Worm (Caenorhabditis elegans): Measurements from ENCODE around the gene adm-4.

- TF ChIP-seq K09A11.1 (tag; optimal IDR thresholded peaks at IDR 0.05; ENCODE audit: insufficient read depth) = no peak
- TF ChIP-seq tbx-2 (tag; optimal IDR thresholded peaks at IDR 0.05) = no peak
- TF ChIP-seq pag-3 (tag; optimal IDR thresholded peaks at IDR 0.05; ENCODE audit: borderline replicate concordance) = no peak
- TF ChIP-seq unc-86 (tag; optimal IDR thresholded peaks at IDR 0.05) = no peak
- no peak for TF ChIP-seq syd-9 (tag; optimal IDR thresholded peaks at IDR 0.05)
- no peak for TF ChIP-seq ceh-48 (tag; optimal IDR thresholded peaks at IDR 0.05)
- TF ChIP-seq hlh-8 (tag; optimal IDR thresholded peaks at IDR 0.05) = no peak
Observed at ce11 chrX:7827989-7828388, 29.9 kb upstream of the adm-4 start.

All from whole organism, late embryonic.